Worm (Caenorhabditis elegans) whole organism, L4 larva: ENCODE measurements around the gene str-180.
"Not testable (repeated sequence)": the region's sequence is repeated elsewhere in the genome, so short reads cannot be mapped to it uniquely, and the experiment has no call there.

ENCODE experiments used
- D1046.2 ChIP-seq: fragments of 200-800 bp; sonication (Bioruptor generic); IDR thresholded peaks from 2 replicates; pipeline ENCODE4 v1.3.6; 2022; ENCODE audit warnings: missing genetic modification characterization, missing compliant biosample characterization
- F26F4.8 ChIP-seq: fragments of 200-800 bp; sonication (Bioruptor generic); conservative IDR thresholded peaks from 2 replicates; pipeline ENCODE4 v1.3.6; 2022; ENCODE audit warnings: missing genetic modification characterization, missing compliant biosample characterization
- F49E8.2 ChIP-seq: sonication (generic microtip); optimal IDR thresholded peaks from 2 replicates; lab custom pipeline; 2016; ENCODE audit warnings: missing compliant biosample characterization, mild to moderate bottlenecking, missing genetic modification characterization, borderline replicate concordance
- R02D3.7 ChIP-seq: fragments of 150-350 bp; sonication (generic microtip); optimal IDR thresholded peaks from 3 replicates; lab custom pipeline; 2014; ENCODE audit warnings: missing biosample characterization, missing genetic modification characterization
- T20F7.1 ChIP-seq: fragments of 200-800 bp; sonication (Bioruptor generic); optimal IDR thresholded peaks from 2 replicates; lab custom pipeline; 2018; ENCODE audit warnings: mild to moderate bottlenecking, missing genetic modification characterization, missing compliant biosample characterization
- Y48G9A.11 ChIP-seq: fragments of 200-800 bp; sonication (Bioruptor generic); IDR thresholded peaks from 2 replicates; pipeline ENCODE4 v1.3.6; 2022; ENCODE audit warnings: missing genetic modification reagents, missing genetic modification characterization, missing compliant biosample characterization
- ZK337.2 ChIP-seq: fragments of 200-800 bp; sonication (Bioruptor generic); IDR thresholded peaks from 2 replicates; pipeline ENCODE4 v1.3.6; 2022; ENCODE audit warnings: missing genetic modification reagents, missing genetic modification characterization, missing compliant biosample characterization
- ZK546.5 ChIP-seq, 2 experiments: sonication (generic microtip); optimal IDR thresholded peaks; 2 replicates each; lab custom pipeline; 2017; ENCODE audit warnings: missing biosample characterization in 2 of 2, missing genetic modification characterization in 2 of 2
- arid-1 ChIP-seq: fragments of 200-800 bp; sonication (Bioruptor generic); conservative IDR thresholded peaks from 2 replicates; pipeline ENCODE4 v1.3.6; 2022; ENCODE audit warnings: missing genetic modification reagents, missing genetic modification characterization, missing compliant biosample characterization
- ceh-82 ChIP-seq: sonication (generic microtip); optimal IDR thresholded peaks from 2 replicates; lab custom pipeline; 2017; ENCODE audit warnings: missing biosample characterization, missing genetic modification characterization
- daf-16 ChIP-seq, 3 experiments: sonication (generic microtip); optimal IDR thresholded peaks; 2 replicates each; lab custom pipeline; 2016 to 2017; ENCODE audit warnings: missing genetic modification characterization in 3 of 3, missing genetic modification reagents in 3 of 3, mild to moderate bottlenecking in 2 of 3, missing compliant biosample characterization in 2 of 3, missing biosample characterization in 1 of 3, moderate library complexity in 1 of 3
- dmd-8 ChIP-seq: fragments of 200-800 bp; sonication (Bioruptor generic); IDR thresholded peaks from 2 replicates; pipeline ENCODE4 v1.3.6; 2022; ENCODE audit warnings: missing genetic modification characterization, missing compliant biosample characterization
- duxl-1 ChIP-seq: sonication (generic microtip); optimal IDR thresholded peaks from 2 replicates; lab custom pipeline; 2016; ENCODE audit warnings: mild to moderate bottlenecking, missing genetic modification characterization, moderate library complexity, missing compliant biosample characterization; ENCODE audit not compliant: poor library complexity
- dve-1 ChIP-seq: sonication (generic microtip); optimal IDR thresholded peaks from 2 replicates; lab custom pipeline; 2017; ENCODE audit warnings: antibody characterized with exemption, mild to moderate bottlenecking, missing genetic modification characterization, missing compliant biosample characterization; ENCODE audit not compliant: insufficient read depth
- egl-27 ChIP-seq: sonication (generic microtip); optimal IDR thresholded peaks from 3 replicates; lab custom pipeline; 2017; ENCODE audit warnings: missing biosample characterization, missing genetic modification reagents, missing genetic modification characterization
- egl-43 ChIP-seq: fragments of 200-800 bp; sonication (Bioruptor generic); IDR thresholded peaks from 2 replicates; pipeline ENCODE4 v1.3.6; 2022; ENCODE audit warnings: missing genetic modification reagents, missing genetic modification characterization, missing compliant biosample characterization
- hlh-11 ChIP-seq: fragments of 200-800 bp; sonication (Bioruptor generic); optimal IDR thresholded peaks from 2 replicates; lab custom pipeline; 2018; ENCODE audit warnings: mild to moderate bottlenecking, missing genetic modification characterization, missing compliant biosample characterization
- lim-7 ChIP-seq: fragments of 200-800 bp; sonication (Bioruptor generic); IDR thresholded peaks from 2 replicates; pipeline ENCODE4 v1.3.6; 2022; ENCODE audit warnings: missing genetic modification characterization, missing compliant biosample characterization
- lin-1 ChIP-seq: fragments of 200-800 bp; sonication (Bioruptor generic); IDR thresholded peaks from 2 replicates; pipeline ENCODE4 v1.3.6; 2022; ENCODE audit warnings: missing genetic modification reagents, missing genetic modification characterization, missing compliant biosample characterization
- lin-29 ChIP-seq: fragments of 200-800 bp; sonication (Bioruptor generic); IDR thresholded peaks from 2 replicates; pipeline ENCODE4 v1.3.6; 2022; ENCODE audit warnings: missing genetic modification reagents, missing genetic modification characterization, missing compliant biosample characterization
- lin-38 ChIP-seq: fragments of 200-800 bp; sonication (Bioruptor generic); IDR thresholded peaks from 2 replicates; pipeline ENCODE4 v1.3.6; 2022; ENCODE audit warnings: missing genetic modification reagents, missing genetic modification characterization, missing compliant biosample characterization
- madf-5 ChIP-seq, 2 experiments: fragments of 200-800 bp; sonication (Bioruptor generic); IDR thresholded peaks; 2 replicates each; pipeline ENCODE4 v1.3.6; 2022; ENCODE audit warnings: missing compliant biosample characterization in 2 of 2, missing genetic modification characterization in 2 of 2
- mep-1 ChIP-seq: fragments of 150-350 bp; sonication (generic microtip); optimal IDR thresholded peaks from 3 replicates; lab custom pipeline; 2014; ENCODE audit warnings: missing biosample characterization, missing genetic modification characterization
- mes-2 ChIP-seq: sonication (generic microtip); optimal IDR thresholded peaks from 2 replicates; lab custom pipeline; 2016; ENCODE audit warnings: missing genotype, mild to moderate bottlenecking, missing genetic modification characterization, missing compliant biosample characterization; ENCODE audit not compliant: poor library complexity, severe bottlenecking
- mxl-3 ChIP-seq: fragments of 200-800 bp; sonication (Bioruptor generic); optimal IDR thresholded peaks from 2 replicates; lab custom pipeline; 2018; ENCODE audit warnings: mild to moderate bottlenecking, missing genetic modification characterization, missing compliant biosample characterization
- nhr-237 ChIP-seq: sonication (generic microtip); optimal IDR thresholded peaks from 2 replicates; lab custom pipeline; 2017; ENCODE audit warnings: missing biosample characterization, missing genetic modification characterization
- nhr-48 ChIP-seq: sonication (generic microtip); optimal IDR thresholded peaks from 2 replicates; lab custom pipeline; 2016; ENCODE audit warnings: mild to moderate bottlenecking, missing genetic modification characterization, missing compliant biosample characterization
- pha-4 ChIP-seq, 2 experiments: fragments of 150-350 bp in 1 of 2; fragments of 200-800 bp in 1 of 2; sonication (Bioruptor generic) in 1 of 2; IDR thresholded peaks in 1 of 2; optimal IDR thresholded peaks in 1 of 2; 2 replicates each; pipeline versions ENCODE4 v1.3.6 to Lab custom; 2014 to 2022; ENCODE audit warnings: missing genetic modification characterization in 2 of 2, missing genetic modification reagents in 2 of 2, missing biosample characterization in 1 of 2, missing compliant biosample characterization in 1 of 2
- php-3 ChIP-seq: fragments of 200-800 bp; sonication (Bioruptor generic); IDR thresholded peaks from 2 replicates; pipeline ENCODE4 v1.3.6; 2022; ENCODE audit warnings: missing genetic modification reagents, missing genetic modification characterization, missing compliant biosample characterization
- rbr-2 ChIP-seq: sonication (generic microtip); optimal IDR thresholded peaks from 2 replicates; lab custom pipeline; 2016; ENCODE audit warnings: missing genotype, missing genetic modification characterization, missing compliant biosample characterization
- set-16 ChIP-seq: fragments of 200-800 bp; sonication (Bioruptor generic); IDR thresholded peaks from 2 replicates; pipeline ENCODE4 v1.3.6; 2022; ENCODE audit warnings: missing genetic modification reagents, missing genetic modification characterization, missing compliant biosample characterization
- spr-1 ChIP-seq: sonication (generic microtip); optimal IDR thresholded peaks from 2 replicates; lab custom pipeline; 2016; ENCODE audit warnings: mild to moderate bottlenecking, missing genetic modification characterization, missing compliant biosample characterization
- tag-97 ChIP-seq: fragments of 200-800 bp; sonication (Bioruptor generic); IDR thresholded peaks from 2 replicates; pipeline ENCODE4 v1.3.6; 2022; ENCODE audit warnings: missing genetic modification characterization, missing compliant biosample characterization
- unc-62 ChIP-seq, 3 experiments: fragments of 150-350 bp in 1 of 3; sonication (generic microtip); optimal IDR thresholded peaks in 2 of 3; peaks in 1 of 3; 1 replicate in 1 of 3; 2 replicates in 2 of 3; lab custom pipeline; 2014 to 2017; ENCODE audit warnings: missing biosample characterization in 3 of 3, missing genetic modification characterization in 3 of 3, missing genetic modification reagents in 3 of 3, missing genotype in 1 of 3
- vab-7 ChIP-seq: fragments of 200-800 bp; sonication (Bioruptor generic); IDR thresholded peaks from 2 replicates; pipeline ENCODE4 v1.3.6; 2022; ENCODE audit warnings: missing genetic modification reagents, missing genetic modification characterization, missing compliant biosample characterization
- zag-1 ChIP-seq: fragments of 150-350 bp; optimal IDR thresholded peaks from 2 replicates; lab custom pipeline; 2014; ENCODE audit warnings: missing biosample characterization, missing genetic modification characterization

str-180 gene

ce11 chrV:6668741-6669140 is at the start of gene str-180:
Gene str-180 (minus strand): TSS chrV:6668841.
- TF ChIP-seq set-16 (no peak), lim-7 (GFP tag; lab: Robert Waterston, UW) (no peak), tag-97 (GFP tag; lab: Robert Waterston, UW) (no peak), nhr-237 (tag; lab: Kevin White, UChicago) (no peak), lin-38 (GFP tag; lab: Robert Waterston, UW) (no peak), vab-7 (GFP tag; lab: Robert Waterston, UW) (no peak)

ce11 chrV:6718232-6718631 is 49.6 kb upstream of the str-180 start, which contains the start of gene srg-30:
Gene srg-30 (minus strand): TSS chrV:6718332.
- TF ChIP-seq egl-43 (GFP tag; lab: Robert Waterston, UW): no peak
- TF ChIP-seq F49E8.2: no peak
- TF ChIP-seq D1046.2 (GFP tag; lab: Robert Waterston, UW): no peak
- no peak for TF ChIP-seq lin-1
- peak in 1 of 2 experiments; percentile 19 for TF ChIP-seq unc-62 (GFP tag; optimal IDR thresholded peaks at IDR 0.05 in 1 of 2; lab: Kevin White, UChicago)
- no peak for TF ChIP-seq unc-62 (tag; optimal IDR thresholded peaks at IDR 0.05; lab: Kevin White, UChicago)

ce11 chrV:6714858-6715257 is 46.2 kb upstream of the str-180 start:
- TF ChIP-seq Y48G9A.11: peak; percentile 95

ce11 chrV:6711071-6711470 is 42.4 kb upstream of the str-180 start:
- TF ChIP-seq arid-1 (peak; percentile 51), dmd-8 (GFP tag; lab: Robert Waterston, UW) (peak; percentile 48; the same call in 1 of the 2 replicates), Y48G9A.11 (peak; percentile 89), pha-4 (GFP tag; IDR thresholded peaks at IDR 0.05; lab: Robert Waterston, UW) (0 out of 2 replicates have a peak, but pooled peaks have one; percentile 15), F26F4.8 (GFP tag; lab: Robert Waterston, UW) (peak; percentile 72; the same call in 1 of the 2 replicates)
- not testable (repeated sequence) for TF ChIP-seq pha-4 (tag; optimal IDR thresholded peaks at IDR 0.05; lab: Kevin White, UChicago)

- TF ChIP-seq T20F7.1 (GFP tag; lab: Kevin White, UChicago) (peak; percentile 92), Y48G9A.11 (peak; percentile 89), zag-1 (tag; lab: Kevin White, UChicago) (no peak), vab-7 (GFP tag; lab: Robert Waterston, UW) (no peak), egl-27 (no peak)
Observed at ce11 chrV:6710462-6710861, 41.8 kb upstream of the str-180 start, which contains the start of gene sna-1. Gene sna-1 (minus strand): TSS chrV:6710679.

ce11 chrV:6709050-6709683 is 40.5 kb upstream of the str-180 start, which contains the start of gene dlst-1:
Gene dlst-1 (minus strand): TSS chrV:6709101.
- TF ChIP-seq php-3 (GFP tag; lab: Robert Waterston, UW) (no peak), daf-16 (GFP tag; optimal IDR thresholded peaks at IDR 0.05; lab: Kevin White, UChicago) (peak in 1 of 2 experiments; percentile 13), daf-16 (tag; optimal IDR thresholded peaks at IDR 0.05; lab: Kevin White, UChicago) (peak; percentile 53), ceh-82 (tag; lab: Kevin White, UChicago) (no peak), arid-1 (no peak), dve-1 (tag; lab: Kevin White, UChicago) (peak; percentile 45), nhr-48 (tag; lab: Kevin White, UChicago) (peak; percentile 35), hlh-11 (peak; percentile 34), mxl-3 (peak; percentile 54), F49E8.2 (peak; percentile 1), R02D3.7 (no peak), spr-1 (peak; percentile 35), lin-29 (GFP tag; lab: Robert Waterston, UW) (no peak), Y48G9A.11 (peak; percentile 79), mes-2 (tag; lab: Kevin White, UChicago) (peak; percentile 79), pha-4 (GFP tag; IDR thresholded peaks at IDR 0.05; lab: Robert Waterston, UW) (0 out of 2 replicates have a peak, but pooled peaks have one; percentile 39), pha-4 (tag; optimal IDR thresholded peaks at IDR 0.05; lab: Kevin White, UChicago) (no peak), ZK546.5 (tag; optimal IDR thresholded peaks at IDR 0.05; lab: Kevin White, UChicago) (no peak), lin-1 (no peak), ZK337.2 (GFP tag; lab: Robert Waterston, UW) (no peak), zag-1 (tag; lab: Kevin White, UChicago) (no peak), rbr-2 (peak; percentile 37), madf-5 (GFP tag; IDR thresholded peaks at IDR 0.05; lab: Robert Waterston, UW) (no peak), set-16 (peak; percentile 27; the same call in 1 of the 2 replicates), T20F7.1 (GFP tag; lab: Kevin White, UChicago) (peak; percentile 85), duxl-1 (peak; percentile 35), mep-1 (peak; percentile 47)
